6 worm cellular contexts compared by ENCODE assay signal in the genomic region with DNA sequence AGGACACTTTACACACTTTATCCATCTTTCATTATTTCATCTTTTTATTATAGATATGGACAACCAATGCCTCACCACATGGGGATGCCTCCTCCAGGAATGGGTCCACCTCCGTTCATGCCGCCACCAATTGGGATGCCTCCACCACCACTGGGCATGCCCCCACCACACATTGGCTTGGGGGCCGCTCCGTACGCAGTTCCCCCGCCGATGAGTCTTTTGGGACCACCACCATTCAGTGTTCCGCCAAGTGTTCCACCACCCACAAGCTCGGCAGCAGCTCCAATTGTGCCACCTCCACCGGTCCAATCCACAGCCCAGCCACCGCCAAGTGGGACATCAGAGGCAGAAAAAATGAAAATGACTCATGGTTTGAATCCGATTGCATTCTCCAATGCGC.
A peak's percentile ranks its signal among the peaks of the same experiment; 100 is the strongest.
TF ChIP-seq lines count a peak whose summit lies in the region.

No protein-coding gene starts in this region.

TF ChIP-seq in whole organism, L1 larva, 84 proteins besides CTCF, POLR2A, EP300 and RAD21 (continues in another document):
- TF ChIP-seq nhr-12 (tag; optimal IDR thresholded peaks at IDR 0.05; lab: Kevin White, UChicago) (no peak), snpc-4 (tag; optimal IDR thresholded peaks at IDR 0.05; lab: Kevin White, UChicago) (no peak), aha-1 (tag; optimal IDR thresholded peaks at IDR 0.05; lab: Kevin White, UChicago) (no peak), egl-13 (tag; optimal IDR thresholded peaks at IDR 0.05; lab: Kevin White, UChicago) (no peak), mab-9 (GFP tag; IDR thresholded peaks at IDR 0.05; lab: Robert Waterston, UW) (0 out of 2 replicates have a peak, but pooled peaks have one; percentile 14), ceh-63 (GFP tag; optimal IDR thresholded peaks at IDR 0.05; lab: Kevin White, UChicago) (no peak), unc-86 (tag; optimal IDR thresholded peaks at IDR 0.05; lab: Kevin White, UChicago) (no peak), lir-3 (tag; optimal IDR thresholded peaks at IDR 0.05; lab: Kevin White, UChicago; ENCODE audit: poor library complexity) (no peak), ets-5 (GFP tag; IDR thresholded peaks at IDR 0.05; lab: Robert Waterston, UW) (no peak), unc-30 (tag; optimal IDR thresholded peaks at IDR 0.05; lab: Kevin White, UChicago) (no peak), nhr-237 (tag; optimal IDR thresholded peaks at IDR 0.05; lab: Kevin White, UChicago) (no peak), efl-1 (optimal IDR thresholded peaks at IDR 0.05; lab: Kevin White, UChicago) (no peak), efl-1 (GFP tag; optimal IDR thresholded peaks at IDR 0.05 in 1 of 2; lab: Kevin White, UChicago) (peak in 1 of 2 experiments; percentile 17), fkh-4 (tag; optimal IDR thresholded peaks at IDR 0.05; lab: Kevin White, UChicago; ENCODE audit: borderline replicate concordance) (no peak)

TF ChIP-seq in whole organism, L4 larva, 104 proteins besides CTCF, POLR2A, EP300 and RAD21 (continues in another document):
- TF ChIP-seq ceh-62 (tag; optimal IDR thresholded peaks at IDR 0.05; lab: Kevin White, UChicago) (no peak), rbr-2 (tag; optimal IDR thresholded peaks at IDR 0.05; lab: Kevin White, UChicago) (no peak), egl-27 (tag; optimal IDR thresholded peaks at IDR 0.05; lab: Kevin White, UChicago) (no peak), unc-62 (GFP tag; optimal IDR thresholded peaks at IDR 0.05 in 1 of 2; lab: Kevin White, UChicago) (peak in 1 of 2 experiments; percentile 80), unc-62 (tag; optimal IDR thresholded peaks at IDR 0.05; lab: Kevin White, UChicago) (no peak), D1046.2 (GFP tag; IDR thresholded peaks at IDR 0.05; lab: Robert Waterston, UW) (0 out of 2 replicates have a peak, but pooled peaks have one; percentile 22), egl-43 (GFP tag; IDR thresholded peaks at IDR 0.05; lab: Robert Waterston, UW) (0 out of 2 replicates have a peak, but pooled peaks have one; percentile 18), zip-2 (tag; optimal IDR thresholded peaks at IDR 0.05; lab: Kevin White, UChicago) (no peak), tag-97 (GFP tag; IDR thresholded peaks at IDR 0.05; lab: Robert Waterston, UW) (no peak), unc-130 (GFP tag; optimal IDR thresholded peaks at IDR 0.05; lab: Kevin White, UChicago) (no peak), ceh-28 (tag; optimal IDR thresholded peaks at IDR 0.05; lab: Kevin White, UChicago) (no peak), madf-5 (GFP tag; IDR thresholded peaks at IDR 0.05; lab: Robert Waterston, UW) (no peak), lir-3 (tag; optimal IDR thresholded peaks at IDR 0.05; lab: Kevin White, UChicago) (no peak), daf-19 (GFP tag; conservative IDR thresholded peaks at IDR 0.05; lab: Robert Waterston, UW) (no peak), Y48G9A.11 (GFP tag; IDR thresholded peaks at IDR 0.05; lab: Robert Waterston, UW) (no peak)

TF ChIP-seq in whole organism, early embryonic, 17 proteins besides CTCF, POLR2A, EP300 and RAD21:
- peak; percentile 50 for TF ChIP-seq aly-1 (tag; optimal IDR thresholded peaks at IDR 0.05; lab: Kevin White, UChicago)
- TF ChIP-seq ets-7 (tag; optimal IDR thresholded peaks at IDR 0.05; lab: Kevin White, UChicago), result no peak

TF ChIP-seq in whole organism, late embryonic, 69 proteins besides CTCF, POLR2A, EP300 and RAD21:
- TF ChIP-seq pros-1 (tag; optimal IDR thresholded peaks at IDR 0.05; lab: Kevin White, UChicago), result no peak
- peak; percentile 26 for TF ChIP-seq C08G9.2 (tag; optimal IDR thresholded peaks at IDR 0.05; lab: Kevin White, UChicago)
- no peak for TF ChIP-seq nfya-1 (tag; optimal IDR thresholded peaks at IDR 0.05; lab: Kevin White, UChicago)

TF ChIP-seq in whole organism, midembryonic, 9 proteins besides CTCF, POLR2A, EP300 and RAD21:
- no peak for TF ChIP-seq med-1 (GFP tag; optimal IDR thresholded peaks at IDR 0.05; lab: Kevin White, UChicago; ENCODE audit: insufficient read depth)
- TF ChIP-seq ztf-23 (GFP tag; IDR thresholded peaks at IDR 0.05; lab: Robert Waterston, UW), result 0 out of 2 replicates have a peak, but pooled peaks have one; percentile 44
TF ChIP-seq in whole organism, midembryonic: peak in this region for 1.

TF ChIP-seq in whole organism, young adult, 124 proteins besides CTCF, POLR2A, EP300 and RAD21:
- TF ChIP-seq egrh-3 (GFP tag; IDR thresholded peaks at IDR 0.05; lab: Robert Waterston, UW) (peak; percentile 65), zfh-2 (GFP tag; conservative IDR thresholded peaks at IDR 0.05; lab: Robert Waterston, UW) (peak; percentile 90), fkh-3 (tag; optimal IDR thresholded peaks at IDR 0.05; lab: Kevin White, UChicago) (peak; percentile 22), lin-26 (GFP tag; IDR thresholded peaks at IDR 0.05; lab: Robert Waterston, UW) (0 out of 2 replicates have a peak, but pooled peaks have one; percentile 8), let-607 (tag; optimal IDR thresholded peaks at IDR 0.05; lab: Kevin White, UChicago) (no peak), ekl-4 (GFP tag; IDR thresholded peaks at IDR 0.05; lab: Robert Waterston, UW) (0 out of 2 replicates have a peak, but pooled peaks have one; percentile 7), chd-7 (tag; optimal IDR thresholded peaks at IDR 0.05; lab: Kevin White, UChicago) (no peak)
TF ChIP-seq in whole organism, young adult: peak in this region for 5.
